Worm (Caenorhabditis elegans) whole organism, late embryonic: Measurements from ENCODE around the gene K11H12.8.
A peak's percentile ranks its signal among the peaks of the same experiment; 100 is the strongest.

ENCODE experiments used
- C08G9.2 ChIP-seq: sonication (generic microtip); optimal IDR thresholded peaks from 2 replicates; lab custom pipeline; 2016; ENCODE audit warnings: mild to moderate bottlenecking, missing genetic modification characterization, moderate library complexity, missing compliant biosample characterization
- C38D4.7 ChIP-seq: fragments of 200-800 bp; sonication (Bioruptor generic); optimal IDR thresholded peaks from 2 replicates; lab custom pipeline; 2018; ENCODE audit warnings: mild to moderate bottlenecking, missing genetic modification characterization, moderate library complexity, missing compliant biosample characterization
- F13H6.1 ChIP-seq: sonication (generic microtip); optimal IDR thresholded peaks from 2 replicates; lab custom pipeline; 2016; ENCODE audit warnings: missing genetic modification characterization, missing compliant biosample characterization
- T23F11.4 ChIP-seq: fragments of 200-800 bp; sonication (Bioruptor generic); optimal IDR thresholded peaks from 2 replicates; lab custom pipeline; 2018; ENCODE audit warnings: mild to moderate bottlenecking, missing genetic modification characterization, missing compliant biosample characterization
- Y22D7AL.16 ChIP-seq: sonication (generic microtip); optimal IDR thresholded peaks from 2 replicates; lab custom pipeline; 2016; ENCODE audit warnings: missing genetic modification characterization, missing compliant biosample characterization
- ahr-1 ChIP-seq: sonication (generic microtip); optimal IDR thresholded peaks from 2 replicates; lab custom pipeline; 2016; ENCODE audit warnings: missing genetic modification characterization, missing compliant biosample characterization
- ceh-18 ChIP-seq: sonication (generic microtip); optimal IDR thresholded peaks from 2 replicates; lab custom pipeline; 2016; ENCODE audit warnings: missing genetic modification characterization, missing compliant biosample characterization
- ceh-19 ChIP-seq: fragments of 200-800 bp; sonication (Bioruptor generic); optimal IDR thresholded peaks from 2 replicates; lab custom pipeline; 2018; ENCODE audit warnings: mild to moderate bottlenecking, missing genetic modification characterization, missing compliant biosample characterization
- ceh-2 ChIP-seq: sonication (generic microtip); optimal IDR thresholded peaks from 2 replicates; lab custom pipeline; 2016; ENCODE audit warnings: missing genotype, missing genetic modification characterization, missing compliant biosample characterization
- ceh-22 ChIP-seq: sonication (generic microtip); optimal IDR thresholded peaks from 2 replicates; lab custom pipeline; 2017; ENCODE audit warnings: missing biosample characterization, missing genetic modification characterization
- ceh-24 ChIP-seq: sonication (generic microtip); optimal IDR thresholded peaks from 2 replicates; lab custom pipeline; 2016; ENCODE audit warnings: mild to moderate bottlenecking, missing genetic modification characterization, missing compliant biosample characterization
- ceh-30 ChIP-seq: fragments of 150-350 bp; optimal IDR thresholded peaks from 2 replicates; lab custom pipeline; 2014; ENCODE audit warnings: missing biosample characterization, missing genetic modification characterization
- ceh-31 ChIP-seq: sonication (generic microtip); optimal IDR thresholded peaks from 2 replicates; lab custom pipeline; 2016; ENCODE audit warnings: missing genetic modification characterization, missing compliant biosample characterization
- ceh-34 ChIP-seq: sonication (generic microtip); optimal IDR thresholded peaks from 2 replicates; lab custom pipeline; 2016; ENCODE audit warnings: mild to moderate bottlenecking, missing genetic modification characterization, missing compliant biosample characterization
- ceh-45 ChIP-seq: fragments of 200-800 bp; sonication (Bioruptor generic); IDR thresholded peaks from 2 replicates; pipeline ENCODE4 v1.3.6; 2022; ENCODE audit warnings: missing genetic modification reagents, missing genetic modification characterization, missing compliant biosample characterization
- ceh-48 ChIP-seq: sonication (generic microtip); optimal IDR thresholded peaks from 2 replicates; lab custom pipeline; 2016; ENCODE audit warnings: missing genetic modification characterization, inconsistent platforms, missing compliant biosample characterization
- ceh-6 ChIP-seq: fragments of 200-800 bp; sonication (Bioruptor generic); optimal IDR thresholded peaks from 2 replicates; lab custom pipeline; 2018; ENCODE audit warnings: mild to moderate bottlenecking, missing genetic modification characterization, missing compliant biosample characterization
- ceh-9 ChIP-seq: sonication (generic microtip); optimal IDR thresholded peaks from 2 replicates; lab custom pipeline; 2016; ENCODE audit warnings: mild to moderate bottlenecking, missing genetic modification characterization, inconsistent platforms, missing compliant biosample characterization
- che-1 ChIP-seq: sonication (generic microtip); optimal IDR thresholded peaks from 2 replicates; lab custom pipeline; 2016; ENCODE audit warnings: mild to moderate bottlenecking, missing genetic modification characterization, missing compliant biosample characterization
- dmd-4 ChIP-seq: sonication (generic microtip); optimal IDR thresholded peaks from 2 replicates; lab custom pipeline; 2016; ENCODE audit warnings: borderline replicate concordance, missing genetic modification characterization, missing compliant biosample characterization
- dve-1 ChIP-seq: sonication (generic microtip); optimal IDR thresholded peaks from 2 replicates; lab custom pipeline; 2017; ENCODE audit warnings: antibody characterized with exemption, mild to moderate bottlenecking, missing genetic modification characterization, missing compliant biosample characterization
- elt-2 ChIP-seq: sonication (generic microtip); optimal IDR thresholded peaks from 2 replicates; lab custom pipeline; 2016; ENCODE audit warnings: missing genetic modification reagents, missing genetic modification characterization, missing compliant biosample characterization
- elt-4 ChIP-seq: sonication (generic microtip); optimal IDR thresholded peaks from 2 replicates; lab custom pipeline; 2016; ENCODE audit warnings: missing genetic modification characterization, missing compliant biosample characterization
- ets-4 ChIP-seq: sonication (generic microtip); optimal IDR thresholded peaks from 2 replicates; lab custom pipeline; 2016; ENCODE audit warnings: missing genetic modification characterization, missing compliant biosample characterization
- eyg-1 ChIP-seq: sonication (generic microtip); optimal IDR thresholded peaks from 2 replicates; lab custom pipeline; 2016; ENCODE audit warnings: missing genotype, missing genetic modification characterization, missing compliant biosample characterization
- fkh-6 ChIP-seq: sonication (generic microtip); optimal IDR thresholded peaks from 2 replicates; lab custom pipeline; 2016; ENCODE audit warnings: missing genetic modification characterization, missing compliant biosample characterization
- gmeb-2 ChIP-seq: sonication (generic microtip); optimal IDR thresholded peaks from 2 replicates; lab custom pipeline; 2016; ENCODE audit warnings: missing genetic modification characterization, inconsistent platforms, missing compliant biosample characterization
- hlh-13 ChIP-seq: fragments of 200-800 bp; sonication (Bioruptor generic); optimal IDR thresholded peaks from 2 replicates; lab custom pipeline; 2018; ENCODE audit warnings: mild to moderate bottlenecking, missing genetic modification characterization, missing compliant biosample characterization
- hlh-15 ChIP-seq: sonication (generic microtip); optimal IDR thresholded peaks from 2 replicates; lab custom pipeline; 2016; ENCODE audit warnings: missing genetic modification characterization, missing compliant biosample characterization
- hlh-6 ChIP-seq: sonication (generic microtip); optimal IDR thresholded peaks from 2 replicates; lab custom pipeline; 2016; ENCODE audit warnings: missing genotype, missing genetic modification characterization, missing compliant biosample characterization
- lim-6 ChIP-seq: sonication (generic microtip); optimal IDR thresholded peaks from 2 replicates; lab custom pipeline; 2016; ENCODE audit warnings: missing genetic modification characterization, missing compliant biosample characterization
- lin-11 ChIP-seq: fragments of 200-800 bp; sonication (Bioruptor generic); optimal IDR thresholded peaks from 2 replicates; lab custom pipeline; 2018; ENCODE audit warnings: mild to moderate bottlenecking, missing genetic modification characterization, missing compliant biosample characterization
- mec-3 ChIP-seq: sonication (generic microtip); optimal IDR thresholded peaks from 2 replicates; lab custom pipeline; 2016; ENCODE audit warnings: borderline replicate concordance, missing genetic modification characterization, missing compliant biosample characterization
- nfya-1 ChIP-seq: sonication (generic microtip); optimal IDR thresholded peaks from 2 replicates; lab custom pipeline; 2017; ENCODE audit warnings: missing genetic modification characterization, mild to moderate bottlenecking, missing compliant biosample characterization, antibody characterized with exemption, moderate library complexity
- nhr-11 ChIP-seq: fragments of 150-350 bp; optimal IDR thresholded peaks from 2 replicates; lab custom pipeline; 2014; ENCODE audit warnings: missing biosample characterization, missing genetic modification characterization
- nhr-232 ChIP-seq: sonication (generic microtip); optimal IDR thresholded peaks from 2 replicates; lab custom pipeline; 2016; ENCODE audit warnings: missing genetic modification characterization, missing compliant biosample characterization
- pax-1 ChIP-seq: fragments of 150-350 bp; optimal IDR thresholded peaks from 2 replicates; lab custom pipeline; 2014; ENCODE audit warnings: missing biosample characterization, missing genetic modification characterization
- pha-2 ChIP-seq: sonication (generic microtip); optimal IDR thresholded peaks from 2 replicates; lab custom pipeline; 2017; ENCODE audit warnings: mild to moderate bottlenecking, missing genetic modification characterization, missing compliant biosample characterization
- pha-4 ChIP-seq: fragments of 150-350 bp; optimal IDR thresholded peaks from 2 replicates; lab custom pipeline; 2018; ENCODE audit warnings: missing biosample characterization, missing genetic modification reagents, missing genetic modification characterization
- pqm-1 ChIP-seq: sonication (generic microtip); optimal IDR thresholded peaks from 2 replicates; lab custom pipeline; 2016; ENCODE audit warnings: missing genetic modification characterization, missing compliant biosample characterization
- sox-4 ChIP-seq: sonication (generic microtip); optimal IDR thresholded peaks from 2 replicates; lab custom pipeline; 2017; ENCODE audit warnings: mild to moderate bottlenecking, missing genetic modification characterization, inconsistent platforms, missing compliant biosample characterization
- syd-9 ChIP-seq: sonication (generic microtip); optimal IDR thresholded peaks from 2 replicates; lab custom pipeline; 2016; ENCODE audit warnings: mild to moderate bottlenecking, missing genetic modification characterization, moderate library complexity, missing compliant biosample characterization
- tbx-7 ChIP-seq: sonication (generic microtip); optimal IDR thresholded peaks from 2 replicates; lab custom pipeline; 2016; ENCODE audit warnings: missing genotype, missing genetic modification characterization, missing compliant biosample characterization
- ttx-3 ChIP-seq: sonication (generic microtip); optimal IDR thresholded peaks from 2 replicates; lab custom pipeline; 2016; ENCODE audit warnings: missing genetic modification reagents, missing genetic modification characterization, missing compliant biosample characterization
- unc-3 ChIP-seq, 2 experiments: fragments of 200-800 bp in 1 of 2; sonication (Bioruptor generic) in 1 of 2; sonication (generic microtip) in 1 of 2; conservative IDR thresholded peaks in 1 of 2; optimal IDR thresholded peaks in 1 of 2; 2 replicates each; pipeline versions ENCODE4 v1.3.6 to Lab custom; 2016 to 2022; ENCODE audit warnings: missing compliant biosample characterization in 2 of 2, missing genetic modification characterization in 2 of 2, missing genetic modification reagents in 1 of 2
- unc-42 ChIP-seq: sonication (generic microtip); optimal IDR thresholded peaks from 2 replicates; lab custom pipeline; 2016; ENCODE audit warnings: missing genotype, missing genetic modification characterization, missing compliant biosample characterization
- unc-55 ChIP-seq: sonication (generic microtip); optimal IDR thresholded peaks from 2 replicates; lab custom pipeline; 2017; ENCODE audit warnings: missing biosample characterization, missing genetic modification reagents, missing genetic modification characterization
- unc-86 ChIP-seq: sonication (generic microtip); optimal IDR thresholded peaks from 2 replicates; lab custom pipeline; 2016; ENCODE audit warnings: missing genetic modification characterization, missing compliant biosample characterization

K11H12.8 gene

DNA sequence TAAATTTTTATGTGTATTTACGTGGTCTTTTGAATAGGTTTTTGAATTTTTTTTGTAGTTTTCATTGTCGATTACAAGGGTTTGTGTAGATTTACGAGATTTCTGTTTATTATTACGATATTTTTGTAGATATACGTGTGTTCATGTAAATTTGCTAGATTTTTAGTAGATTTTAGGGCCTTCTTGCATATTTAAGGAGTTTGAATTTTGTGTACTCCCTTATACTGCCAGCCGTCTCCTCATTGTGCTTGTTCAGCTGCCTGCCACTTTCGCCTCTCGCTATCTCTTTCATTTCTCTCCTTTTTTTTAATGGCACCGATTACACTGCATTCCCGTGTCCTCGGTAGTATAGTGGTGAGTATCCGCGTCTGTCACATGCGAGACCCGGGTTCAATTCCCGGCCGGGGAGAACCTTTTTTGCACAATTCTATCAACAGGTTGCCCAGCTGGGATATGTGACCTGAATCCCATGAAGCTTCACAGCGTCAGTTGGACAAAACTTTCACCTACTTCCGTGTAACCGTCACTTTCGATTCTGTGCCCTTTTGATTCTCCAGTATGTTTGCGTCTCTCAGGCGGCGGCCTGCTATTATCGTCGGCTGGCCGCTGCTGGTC lies 27.6 kb downstream of the K11H12.8 start (continued):
- TF ChIP-seq elt-2 (tag; lab: Kevin White, UChicago) (peak; percentile 81), sox-4 (tag; lab: Kevin White, UChicago) (peak; percentile 71), pqm-1 (tag; lab: Kevin White, UChicago) (peak; percentile 55), nfya-1 (tag; lab: Kevin White, UChicago) (peak; percentile 32), ceh-2 (tag; lab: Kevin White, UChicago) (peak; percentile 44), F13H6.1 (tag; lab: Kevin White, UChicago) (peak; percentile 30), pha-4 (tag; lab: Kevin White, UChicago) (no peak), lim-6 (peak; percentile 61), dmd-4 (tag; lab: Kevin White, UChicago) (peak; percentile 53), ahr-1 (no peak), ttx-3 (peak; percentile 59), ceh-24 (tag; lab: Kevin White, UChicago) (no peak), unc-86 (tag; lab: Kevin White, UChicago) (peak; percentile 67), ets-4 (tag; lab: Kevin White, UChicago) (peak; percentile 7), ceh-9 (tag; lab: Kevin White, UChicago) (no peak), tbx-7 (tag; lab: Kevin White, UChicago) (peak; percentile 46), mec-3 (tag; lab: Kevin White, UChicago) (no peak), pha-2 (no peak), ceh-18 (tag; lab: Kevin White, UChicago) (peak; percentile 75), unc-55 (GFP tag; lab: Kevin White, UChicago) (no peak), ceh-19 (GFP tag; lab: Kevin White, UChicago) (peak; percentile 64), syd-9 (tag; lab: Kevin White, UChicago) (peak; percentile 50), ceh-31 (tag; lab: Kevin White, UChicago) (peak; percentile 48), lin-11 (tag; lab: Kevin White, UChicago) (peak; percentile 66), ceh-48 (tag; lab: Kevin White, UChicago) (peak; percentile 9), nhr-232 (tag; lab: Kevin White, UChicago) (peak; percentile 68), unc-3 (GFP tag; conservative IDR thresholded peaks at IDR 0.05; lab: Robert Waterston, UW) (peak; percentile 81), unc-3 (tag; optimal IDR thresholded peaks at IDR 0.05; lab: Kevin White, UChicago) (peak; percentile 23), unc-42 (tag; lab: Kevin White, UChicago) (peak; percentile 21), gmeb-2 (tag; lab: Kevin White, UChicago) (peak; percentile 77), ceh-30 (tag; lab: Kevin White, UChicago) (peak; percentile 51), hlh-6 (tag; lab: Kevin White, UChicago) (peak; percentile 82), hlh-15 (tag; lab: Kevin White, UChicago) (no peak), C38D4.7 (GFP tag; lab: Kevin White, UChicago) (peak; percentile 71), pax-1 (tag; lab: Kevin White, UChicago) (no peak), C08G9.2 (tag; lab: Kevin White, UChicago) (peak; percentile 69), Y22D7AL.16 (tag; lab: Kevin White, UChicago) (peak; percentile 72)

DNA sequence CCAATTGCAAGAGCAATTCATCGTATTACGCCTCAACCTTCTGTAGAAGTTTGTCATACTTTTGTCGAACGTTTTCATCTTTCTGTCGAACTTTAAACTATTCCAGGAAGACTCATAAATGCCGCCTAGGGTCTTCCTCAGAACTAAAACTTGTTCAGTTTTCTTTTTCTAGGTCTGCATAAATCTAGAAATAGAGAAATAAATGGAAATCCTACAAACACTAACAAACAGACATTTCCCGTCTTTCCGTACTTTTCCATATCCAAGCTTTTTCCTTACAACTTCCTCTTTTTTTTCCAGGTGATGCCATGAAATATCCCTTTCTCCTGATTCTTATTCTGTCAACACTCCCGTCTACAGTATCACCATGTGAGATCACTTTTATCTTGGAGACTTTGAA lies 29.0 kb downstream of the K11H12.8 start, which contains the start of gene cutl-28:
cutl-28 (plus strand) TSS at position 301 of the 400 bp plus-strand sequence.
- TF ChIP-seq elt-4 (tag; lab: Kevin White, UChicago): no peak
- no peak for TF ChIP-seq nhr-11 (tag; lab: Kevin White, UChicago)
- no peak for TF ChIP-seq sox-4 (tag; lab: Kevin White, UChicago)
- TF ChIP-seq ceh-45: no peak
- no peak for TF ChIP-seq ceh-34 (tag; lab: Kevin White, UChicago)
- no peak for TF ChIP-seq eyg-1 (tag; lab: Kevin White, UChicago)
- TF ChIP-seq T23F11.4 (GFP tag; lab: Kevin White, UChicago): no peak
- no peak for TF ChIP-seq dve-1 (tag; lab: Kevin White, UChicago)
- TF ChIP-seq ceh-6: no peak
- no peak for TF ChIP-seq Y22D7AL.16 (tag; lab: Kevin White, UChicago)
- TF ChIP-seq unc-86 (tag; lab: Kevin White, UChicago): no peak
- TF ChIP-seq che-1: no peak
- no peak for TF ChIP-seq hlh-6 (tag; lab: Kevin White, UChicago)
- TF ChIP-seq fkh-6 (tag; lab: Kevin White, UChicago): no peak
- TF ChIP-seq lim-6: no peak
- TF ChIP-seq ceh-22: no peak
- TF ChIP-seq hlh-13 (GFP tag; lab: Kevin White, UChicago): no peak
- TF ChIP-seq, all 69 proteins: peak for 0
